Fruit fly (Drosophila melanogaster): ENCODE measurements around the gene Cyfip.

Gene Cyfip

DNA sequence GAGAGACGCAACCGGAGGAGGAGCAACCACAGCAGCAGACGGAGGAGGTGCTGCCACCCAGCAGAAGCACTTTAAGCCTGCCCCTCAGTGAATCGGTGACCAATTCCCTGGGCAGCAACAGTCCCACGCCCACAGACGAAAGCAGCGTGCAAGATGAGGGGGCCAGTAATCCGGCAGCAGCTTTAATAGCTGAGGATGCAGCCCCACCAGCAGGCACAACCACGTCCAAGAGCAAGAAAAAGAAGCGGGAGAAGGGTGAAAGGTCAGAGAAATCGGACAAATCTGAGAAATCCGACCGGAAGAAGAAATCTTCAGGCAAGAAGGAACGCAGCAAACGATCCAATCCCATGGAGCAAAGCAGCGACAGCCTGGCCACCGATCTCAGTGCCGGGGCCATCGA, 44.3 kb upstream of the Cyfip start:
- TF ChIP-seq CG10631 (GFP tag; optimal IDR thresholded peaks at IDR 0.05) (no peak), achi (GFP tag; optimal IDR thresholded peaks at IDR 0.05) (no peak), Lpt (GFP tag; optimal IDR thresholded peaks at IDR 0.05) (no peak), CG7368 (GFP tag; optimal IDR thresholded peaks at IDR 0.05) (no peak), Sox14 (GFP tag; optimal IDR thresholded peaks at IDR 0.05) (no peak), salr (GFP tag; optimal IDR thresholded peaks at IDR 0.05) (no peak), CG10669 (GFP tag; optimal IDR thresholded peaks at IDR 0.05) (no peak), svp (GFP tag) (no peak), vri (GFP tag; optimal IDR thresholded peaks at IDR 0.05) (no peak), CG11762 (GFP tag; optimal IDR thresholded peaks at IDR 0.05; ENCODE audit: insufficient read depth) (no peak), topi (GFP tag; optimal IDR thresholded peaks at IDR 0.05) (no peak), CG6163 (GFP tag; IDR thresholded peaks at IDR 0.05) (no peak)

DNA sequence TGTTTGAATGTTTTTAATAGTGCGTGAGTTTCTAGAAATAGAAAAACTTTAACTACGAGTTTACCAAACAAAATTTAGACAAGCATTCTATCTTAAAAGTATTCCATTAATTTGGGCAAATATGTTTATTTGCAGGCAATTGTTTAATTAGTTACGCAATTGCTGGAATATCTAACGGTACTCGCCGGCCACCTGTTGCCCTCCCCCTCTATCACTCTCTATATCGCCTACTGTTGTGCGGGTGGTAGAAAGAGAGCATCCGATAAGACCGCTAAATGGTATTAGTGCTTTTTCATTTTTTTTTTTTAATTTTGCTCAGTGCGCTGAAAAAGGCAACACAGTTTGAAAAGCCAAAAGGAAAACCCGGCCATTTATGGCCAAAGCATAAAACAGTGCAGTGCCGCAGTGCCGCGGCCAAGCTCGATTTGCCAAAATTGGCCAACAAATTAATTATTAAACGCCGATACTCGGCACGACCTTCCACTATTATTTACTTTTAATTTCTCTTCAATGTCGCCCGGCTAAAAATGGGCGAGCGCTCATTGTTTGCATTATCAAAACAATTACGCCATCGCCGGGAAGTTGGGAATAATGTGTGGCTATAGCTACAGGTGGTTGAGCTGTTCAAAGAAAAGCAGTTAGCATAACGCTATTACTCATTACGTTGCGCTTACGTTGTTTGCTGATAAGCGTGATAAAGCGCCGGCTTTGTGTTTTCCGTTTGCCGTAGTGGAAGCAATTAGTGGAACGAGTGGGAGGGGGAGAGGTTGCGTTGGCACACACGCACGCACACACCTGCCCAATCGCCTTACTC, 43.0 kb upstream of the Cyfip start:
- TF ChIP-seq vri (GFP tag; optimal IDR thresholded peaks at IDR 0.05) (peak; percentile 47), fkh (GFP tag; optimal IDR thresholded peaks at IDR 0.05) (peak; percentile 70), svp (GFP tag) (peak; percentile 34), net (GFP tag; optimal IDR thresholded peaks at IDR 0.05) (no peak), CG1621 (tag; optimal IDR thresholded peaks at IDR 0.05) (peak; percentile 15), CG8119 (GFP tag; IDR thresholded peaks at IDR 0.05) (no peak)

DNA sequence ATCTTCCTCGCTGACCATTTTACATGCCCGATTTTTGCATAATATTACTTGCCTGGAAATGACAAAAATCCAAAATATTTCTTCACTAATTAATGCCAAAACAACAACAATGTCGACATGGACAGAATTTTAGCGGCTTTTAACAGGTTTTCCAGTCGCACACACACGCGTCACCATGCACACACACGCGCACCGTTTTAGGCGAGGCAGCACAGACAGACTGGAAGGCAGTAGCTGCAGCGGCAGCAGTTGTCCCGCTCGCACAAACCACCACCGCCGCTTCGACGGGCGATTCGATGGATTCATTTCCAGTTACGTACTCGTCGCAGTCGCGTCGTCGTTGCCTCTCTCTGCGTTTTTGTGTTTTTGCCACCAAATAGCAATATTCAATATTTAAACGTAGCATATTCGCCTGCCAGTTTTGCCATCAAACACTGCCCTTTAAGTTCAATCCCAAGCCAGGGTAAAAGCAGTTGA, 42.4 kb upstream of the Cyfip start, which contains the start of gene CG45218:
CG45218 (minus strand) TSS at position 158 of the 477 bp plus-strand sequence.
- TF ChIP-seq CG3919 (GFP tag; optimal IDR thresholded peaks at IDR 0.05) (peak; percentile 25), vri (GFP tag; optimal IDR thresholded peaks at IDR 0.05) (peak; percentile 51), svp (GFP tag) (peak; percentile 78), topi (GFP tag; optimal IDR thresholded peaks at IDR 0.05) (no peak), salr (GFP tag; optimal IDR thresholded peaks at IDR 0.05) (peak in 1 of 2 experiments; percentile 0), Sox102F (GFP tag; optimal IDR thresholded peaks at IDR 0.05) (peak; percentile 6), CG9139 (GFP tag; optimal IDR thresholded peaks at IDR 0.05) (peak; percentile 7), Eip78C (GFP tag) (peak; percentile 59), Ets96B (tag; optimal IDR thresholded peaks at IDR 0.05) (no peak), CG1621 (tag; optimal IDR thresholded peaks at IDR 0.05) (peak; percentile 14), CG7368 (GFP tag; optimal IDR thresholded peaks at IDR 0.05) (no peak), Sox14 (GFP tag; optimal IDR thresholded peaks at IDR 0.05) (peak; percentile 22), CG16779 (tag; optimal IDR thresholded peaks at IDR 0.05) (peak; percentile 4), ss (GFP tag; optimal IDR thresholded peaks at IDR 0.05) (peak; percentile 1 to 61), Hr39 (GFP tag; optimal IDR thresholded peaks at IDR 0.05) (no peak), dsx (GFP tag; optimal IDR thresholded peaks at IDR 0.05; ENCODE audit: poor library complexity, severe bottlenecking) (peak; percentile 63), CG3032 (tag; optimal IDR thresholded peaks at IDR 0.05) (no peak)

- TF ChIP-seq CG3919 (GFP tag; optimal IDR thresholded peaks at IDR 0.05), result peak; percentile 11
- TF ChIP-seq Met (GFP tag; optimal IDR thresholded peaks at IDR 0.05), result no peak
- peak; percentile 33 for TF ChIP-seq CG9139 (GFP tag; optimal IDR thresholded peaks at IDR 0.05)
- peak; percentile 3 for TF ChIP-seq net (GFP tag; optimal IDR thresholded peaks at IDR 0.05)
- TF ChIP-seq Sox15 (GFP tag; optimal IDR thresholded peaks at IDR 0.05), result no peak
- TF ChIP-seq CG7368 (GFP tag; optimal IDR thresholded peaks at IDR 0.05), result no peak
- peak; percentile 55 for TF ChIP-seq Eip78C (GFP tag)
- no peak for TF ChIP-seq fkh (GFP tag; optimal IDR thresholded peaks at IDR 0.05)
- TF ChIP-seq svp (GFP tag), result peak; percentile 69
- TF ChIP-seq CG11762 (GFP tag; optimal IDR thresholded peaks at IDR 0.05; ENCODE audit: insufficient read depth), result no peak
- no peak for TF ChIP-seq CG34406 (GFP tag; optimal IDR thresholded peaks at IDR 0.05)
- TF ChIP-seq Eip93F (GFP tag; optimal IDR thresholded peaks at IDR 0.05), result no peak
- peak; percentile 24 for TF ChIP-seq fd59A (GFP tag; optimal IDR thresholded peaks at IDR 0.05)
- TF ChIP-seq CG10669 (GFP tag; optimal IDR thresholded peaks at IDR 0.05), result no peak
- TF ChIP-seq Sox102F (GFP tag; optimal IDR thresholded peaks at IDR 0.05), result no peak
- TF ChIP-seq CG3032 (tag; optimal IDR thresholded peaks at IDR 0.05), result peak; percentile 53
- TF ChIP-seq vri (GFP tag; optimal IDR thresholded peaks at IDR 0.05), result peak; percentile 58
- TF ChIP-seq CG6808 (GFP tag; optimal IDR thresholded peaks at IDR 0.05), result no peak
- TF ChIP-seq CG8632 (GFP tag; optimal IDR thresholded peaks at IDR 0.05), result peak; percentile 10
- TF ChIP-seq CG6276 (GFP tag; optimal IDR thresholded peaks at IDR 0.05), result peak; percentile 29
- TF ChIP-seq ss (GFP tag; optimal IDR thresholded peaks at IDR 0.05), result peak in 1 of 2 experiments; percentile 46
- peak; percentile 9 for TF ChIP-seq Sox14 (GFP tag; optimal IDR thresholded peaks at IDR 0.05)
- peak; percentile 8 for TF ChIP-seq CG32006 (GFP tag; optimal IDR thresholded peaks at IDR 0.05)
- TF ChIP-seq lz (GFP tag; optimal IDR thresholded peaks at IDR 0.05), result no peak
- TF ChIP-seq Gug (GFP tag; IDR thresholded peaks at IDR 0.05), result no peak
Measured at dm6 chr3R:15291551-15292223, 41.4 kb upstream of the Cyfip start.
